Worm (Caenorhabditis elegans) whole organism, L2 larva: ENCODE data around the gene prx-14.

Experiments
- C34F6.9 ChIP-seq: fragments of 150-350 bp; optimal IDR thresholded peaks from 2 replicates; lab custom pipeline; 2014; ENCODE audit warnings: missing biosample characterization, missing genetic modification characterization
- F13H6.1 ChIP-seq: sonication (generic microtip); optimal IDR thresholded peaks from 2 replicates; lab custom pipeline; 2016; ENCODE audit warnings: missing genetic modification characterization, missing compliant biosample characterization
- R02D3.7 ChIP-seq: fragments of 150-350 bp; optimal IDR thresholded peaks from 2 replicates; lab custom pipeline; 2014; ENCODE audit warnings: missing biosample characterization, missing genetic modification characterization
- Y55F3AM.14 ChIP-seq: fragments of 200-800 bp; sonication (Bioruptor generic); optimal IDR thresholded peaks from 2 replicates; lab custom pipeline; 2018; ENCODE audit warnings: mild to moderate bottlenecking, missing genetic modification characterization, missing compliant biosample characterization
- ZK546.5 ChIP-seq: sonication (generic microtip); optimal IDR thresholded peaks from 2 replicates; lab custom pipeline; 2017; ENCODE audit warnings: missing biosample characterization, missing genetic modification characterization
- alr-1 ChIP-seq: fragments of 150-350 bp; optimal IDR thresholded peaks from 2 replicates; lab custom pipeline; 2014; ENCODE audit warnings: missing biosample characterization, missing genetic modification characterization
- aly-2 ChIP-seq: fragments of 150-350 bp; optimal IDR thresholded peaks from 2 replicates; lab custom pipeline; 2014; ENCODE audit warnings: missing biosample characterization, missing genetic modification characterization
- ama-1 ChIP-seq: fragments of 150-350 bp; optimal IDR thresholded peaks from 2 replicates; lab custom pipeline; 2018; ENCODE audit warnings: inconsistent platforms
- blmp-1 ChIP-seq: sonication (generic microtip); optimal IDR thresholded peaks from 2 replicates; lab custom pipeline; 2017; ENCODE audit warnings: missing genetic modification characterization, mild to moderate bottlenecking, missing compliant biosample characterization, antibody characterized with exemption, moderate library complexity; ENCODE audit not compliant: insufficient read depth
- ceh-16 ChIP-seq: fragments of 150-350 bp; optimal IDR thresholded peaks from 2 replicates; lab custom pipeline; 2014; ENCODE audit warnings: missing biosample characterization, missing genetic modification characterization
- ceh-82 ChIP-seq: fragments of 150-350 bp; optimal IDR thresholded peaks from 2 replicates; lab custom pipeline; 2014; ENCODE audit warnings: missing biosample characterization, missing genetic modification characterization
- crh-2 ChIP-seq: sonication (generic microtip); optimal IDR thresholded peaks from 2 replicates; lab custom pipeline; 2017; ENCODE audit warnings: missing biosample characterization, missing genetic modification characterization
- dmd-4 ChIP-seq: sonication (generic microtip); optimal IDR thresholded peaks from 2 replicates; lab custom pipeline; 2017; ENCODE audit warnings: missing biosample characterization, missing genetic modification characterization
- egl-27 ChIP-seq: sonication (generic microtip); optimal IDR thresholded peaks from 3 replicates; lab custom pipeline; 2017; ENCODE audit warnings: missing biosample characterization, missing genetic modification reagents, missing genetic modification characterization
- elt-3 ChIP-seq: sonication (generic microtip); optimal IDR thresholded peaks from 2 replicates; lab custom pipeline; 2017; ENCODE audit warnings: missing biosample characterization, missing genetic modification characterization
- fos-1 ChIP-seq: fragments of 150-350 bp; optimal IDR thresholded peaks from 2 replicates; lab custom pipeline; 2014; ENCODE audit warnings: missing biosample characterization, missing genetic modification characterization
- gmeb-1 ChIP-seq: fragments of 150-350 bp; optimal IDR thresholded peaks from 2 replicates; lab custom pipeline; 2014; ENCODE audit warnings: missing biosample characterization, missing genetic modification characterization
- lin-11 ChIP-seq: fragments of 150-350 bp; sonication (generic microtip); optimal IDR thresholded peaks from 2 replicates; lab custom pipeline; 2014; ENCODE audit warnings: missing biosample characterization, missing genetic modification characterization, inconsistent platforms, mixed read lengths
- lin-13 ChIP-seq: fragments of 150-350 bp; optimal IDR thresholded peaks from 2 replicates; lab custom pipeline; 2014; ENCODE audit warnings: missing biosample characterization, missing genetic modification reagents, missing genetic modification characterization
- lin-39 ChIP-seq: fragments of 150-350 bp; optimal IDR thresholded peaks from 2 replicates; lab custom pipeline; 2014; ENCODE audit warnings: missing biosample characterization, missing genetic modification reagents, missing genetic modification characterization
- lsy-2 ChIP-seq, 2 experiments: fragments of 150-350 bp in 1 of 2; sonication (generic microtip) in 1 of 2; optimal IDR thresholded peaks; 2 replicates each; lab custom pipeline; 2014 to 2017; ENCODE audit warnings: missing biosample characterization in 2 of 2, missing genetic modification characterization in 2 of 2
- mab-5 ChIP-seq: fragments of 150-350 bp; optimal IDR thresholded peaks from 2 replicates; lab custom pipeline; 2014; ENCODE audit warnings: missing biosample characterization, missing genetic modification characterization
- mbf-1 ChIP-seq: sonication (generic microtip); optimal IDR thresholded peaks from 2 replicates; lab custom pipeline; 2017; ENCODE audit warnings: missing biosample characterization, missing genetic modification characterization
- mdl-1 ChIP-seq, 2 experiments: fragments of 150-350 bp in 1 of 2; sonication (generic microtip) in 1 of 2; optimal IDR thresholded peaks; 2 replicates each; lab custom pipeline; 2017; ENCODE audit warnings: missing biosample characterization in 2 of 2, missing genetic modification characterization in 2 of 2
- nhr-10 ChIP-seq: sonication (generic microtip); optimal IDR thresholded peaks from 2 replicates; lab custom pipeline; 2017; ENCODE audit warnings: missing biosample characterization, missing genetic modification characterization
- nhr-11 ChIP-seq: fragments of 150-350 bp; optimal IDR thresholded peaks from 2 replicates; lab custom pipeline; 2014; ENCODE audit warnings: missing biosample characterization, missing genetic modification characterization
- nhr-12 ChIP-seq: fragments of 150-350 bp; optimal IDR thresholded peaks from 2 replicates; lab custom pipeline; 2014; ENCODE audit warnings: missing biosample characterization, missing genetic modification characterization
- nhr-129 ChIP-seq: fragments of 150-350 bp; optimal IDR thresholded peaks from 2 replicates; lab custom pipeline; 2014; ENCODE audit warnings: missing biosample characterization, missing genetic modification characterization
- nhr-21 ChIP-seq: fragments of 150-350 bp; optimal IDR thresholded peaks from 2 replicates; lab custom pipeline; 2014; ENCODE audit warnings: missing biosample characterization, missing genetic modification characterization
- nhr-23 ChIP-seq: fragments of 150-350 bp; optimal IDR thresholded peaks from 2 replicates; lab custom pipeline; 2014; ENCODE audit warnings: missing biosample characterization, missing genetic modification reagents, missing genetic modification characterization
- nhr-25 ChIP-seq: fragments of 150-350 bp; sonication (generic microtip); optimal IDR thresholded peaks from 3 replicates; lab custom pipeline; 2014; ENCODE audit warnings: missing biosample characterization, missing genetic modification characterization
- nhr-6 ChIP-seq: fragments of 150-350 bp; optimal IDR thresholded peaks from 2 replicates; lab custom pipeline; 2014; ENCODE audit warnings: missing biosample characterization, missing genetic modification characterization
- nhr-77 ChIP-seq: fragments of 150-350 bp; optimal IDR thresholded peaks from 2 replicates; lab custom pipeline; 2014; ENCODE audit warnings: missing biosample characterization, missing genetic modification characterization
- sem-4 ChIP-seq: fragments of 150-350 bp; optimal IDR thresholded peaks from 2 replicates; lab custom pipeline; 2014; ENCODE audit warnings: missing biosample characterization, missing genetic modification reagents, missing genetic modification characterization
- skn-1 ChIP-seq: sonication (generic microtip); optimal IDR thresholded peaks from 2 replicates; lab custom pipeline; 2017; ENCODE audit warnings: missing biosample characterization, missing genetic modification characterization
- sma-3 ChIP-seq: sonication (generic microtip); optimal IDR thresholded peaks from 2 replicates; lab custom pipeline; 2016; ENCODE audit warnings: missing genetic modification reagents, missing genetic modification characterization, missing compliant biosample characterization
- snpc-4 ChIP-seq: fragments of 150-350 bp; optimal IDR thresholded peaks from 2 replicates; lab custom pipeline; 2014; ENCODE audit warnings: missing biosample characterization, missing genetic modification characterization
- unc-39 ChIP-seq: fragments of 150-350 bp; optimal IDR thresholded peaks from 2 replicates; lab custom pipeline; 2014; ENCODE audit warnings: missing biosample characterization, missing genetic modification characterization
- unc-55 ChIP-seq: fragments of 150-350 bp; sonication (generic microtip); optimal IDR thresholded peaks from 3 replicates; lab custom pipeline; 2014; ENCODE audit warnings: missing biosample characterization, missing genetic modification reagents, missing genetic modification characterization
- unc-62 ChIP-seq: fragments of 150-350 bp; optimal IDR thresholded peaks from 2 replicates; lab custom pipeline; 2014; ENCODE audit warnings: missing biosample characterization, missing genetic modification reagents, missing genetic modification characterization
- zag-1 ChIP-seq: fragments of 150-350 bp; optimal IDR thresholded peaks from 2 replicates; lab custom pipeline; 2014; ENCODE audit warnings: missing biosample characterization, missing genetic modification characterization
- ztf-1 ChIP-seq: fragments of 200-800 bp; sonication (Bioruptor generic); conservative IDR thresholded peaks from 2 replicates; pipeline ENCODE4 v1.3.6; 2022; ENCODE audit warnings: missing genetic modification characterization, missing compliant biosample characterization
- ztf-11 ChIP-seq: sonication (generic microtip); optimal IDR thresholded peaks from 2 replicates; lab custom pipeline; 2017; ENCODE audit warnings: missing biosample characterization, missing genetic modification characterization
- ztf-4 ChIP-seq: fragments of 150-350 bp; optimal IDR thresholded peaks from 2 replicates; lab custom pipeline; 2014; ENCODE audit warnings: missing biosample characterization, missing genetic modification characterization

Gene prx-14

ce11 chrIV:11183013-11183412, at the start of gene prx-14:
Gene prx-14 (plus strand): TSS chrIV:11183132.
- TF ChIP-seq fos-1 (tag; lab: Kevin White, UChicago) (peak; percentile 30), egl-27 (no peak)

DNA sequence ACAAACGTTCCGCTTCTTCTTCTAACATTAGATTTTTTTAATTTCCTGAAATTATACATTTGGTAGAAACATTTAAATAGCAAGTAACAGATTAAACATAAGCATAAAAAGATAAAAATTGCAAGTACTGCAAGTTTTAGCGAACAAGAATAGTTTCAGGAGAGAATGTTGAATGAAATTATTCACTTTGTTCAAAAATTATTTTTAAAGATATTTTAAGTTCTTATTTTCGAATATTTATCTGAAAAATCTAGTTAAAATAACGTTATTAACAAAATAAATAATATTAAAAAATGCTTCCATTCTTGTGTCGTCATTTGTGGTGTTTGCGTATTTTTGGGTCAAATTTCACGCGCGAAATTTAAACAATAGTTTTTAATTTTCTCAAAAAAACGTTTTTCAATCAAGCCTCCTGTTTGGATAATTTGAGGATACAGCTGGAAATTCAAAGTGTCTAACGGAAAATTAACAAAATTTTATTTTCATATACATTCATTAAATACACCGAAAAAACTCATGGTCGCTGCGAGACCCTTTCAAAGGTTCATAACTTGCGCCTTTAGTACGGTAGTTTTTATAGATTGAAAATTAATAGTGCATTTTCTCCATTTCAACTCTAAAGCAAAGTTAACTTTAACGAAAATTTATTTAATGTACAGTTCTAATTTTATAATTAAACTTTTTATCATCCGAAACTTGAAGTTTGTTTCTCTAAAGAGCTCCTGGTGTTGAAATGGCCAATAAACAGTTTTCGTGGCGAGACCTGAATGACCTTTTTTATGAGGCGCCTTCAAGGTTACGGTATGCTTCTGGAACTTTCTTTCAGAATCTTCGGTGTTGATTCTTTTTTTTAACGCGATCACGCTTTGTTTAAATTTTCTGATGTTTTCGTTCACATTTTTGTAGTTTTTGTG, 40.4 kb upstream of the prx-14 start, which contains the start of gene skih-2:
TSS of gene skih-2 (minus strand) at position 51 of the 914 bp plus-strand sequence.
- TF ChIP-seq egl-27 (no peak), nhr-77 (tag; lab: Kevin White, UChicago) (no peak), lsy-2 (tag; optimal IDR thresholded peaks at IDR 0.05; lab: Kevin White, UChicago) (peak; percentile 14 to 80), fos-1 (tag; lab: Kevin White, UChicago) (no peak), nhr-21 (tag; lab: Kevin White, UChicago) (no peak), sma-3 (no peak), unc-62 (no peak), nhr-10 (tag; lab: Kevin White, UChicago) (no peak), aly-2 (no peak), Y55F3AM.14 (GFP tag; lab: Kevin White, UChicago) (no peak), elt-3 (no peak), sem-4 (tag; lab: Kevin White, UChicago) (no peak), C34F6.9 (tag; lab: Kevin White, UChicago) (peak; percentile 79), nhr-23 (tag; lab: Kevin White, UChicago) (no peak), mab-5 (tag; lab: Kevin White, UChicago) (no peak), ztf-11 (tag; lab: Kevin White, UChicago) (no peak), gmeb-1 (tag; lab: Kevin White, UChicago) (peak; percentile 92), nhr-12 (tag; lab: Kevin White, UChicago) (no peak), blmp-1 (tag; lab: Kevin White, UChicago) (no peak), skn-1 (no peak), nhr-25 (peak; percentile 5), alr-1 (tag; lab: Kevin White, UChicago) (no peak), nhr-6 (tag; lab: Kevin White, UChicago) (no peak), mbf-1 (tag; lab: Kevin White, UChicago) (no peak), snpc-4 (tag; lab: Kevin White, UChicago) (no peak), ama-1 (lab: Kevin White, UChicago) (no peak), ztf-1 (GFP tag; lab: Robert Waterston, UW) (no peak), F13H6.1 (tag; lab: Kevin White, UChicago) (no peak), ZK546.5 (tag; lab: Kevin White, UChicago) (no peak), ceh-82 (tag; lab: Kevin White, UChicago) (no peak), mdl-1 (tag; optimal IDR thresholded peaks at IDR 0.05; lab: Kevin White, UChicago) (no peak), lin-11 (no peak), nhr-11 (tag; lab: Kevin White, UChicago) (no peak), lin-39 (no peak), unc-39 (tag; lab: Kevin White, UChicago) (no peak), R02D3.7 (tag; lab: Kevin White, UChicago) (no peak), crh-2 (peak; percentile 6), nhr-129 (tag; lab: Kevin White, UChicago) (no peak), lin-13 (GFP tag; lab: Kevin White, UChicago) (peak; percentile 29), dmd-4 (tag; lab: Kevin White, UChicago) (no peak), unc-55 (peak; percentile 78)

ce11 chrIV:11143228-11143444, 39.8 kb upstream of the prx-14 start, which contains the start of gene F01G4.4:
Gene F01G4.4 (plus strand): TSS chrIV:11143345.
- TF ChIP-seq blmp-1 (tag; lab: Kevin White, UChicago) = no peak
- TF ChIP-seq nhr-129 (tag; lab: Kevin White, UChicago) = no peak
- TF ChIP-seq ceh-16 (tag; lab: Kevin White, UChicago) = no peak
- TF ChIP-seq sem-4 (tag; lab: Kevin White, UChicago) = no peak
- no peak for TF ChIP-seq nhr-12 (tag; lab: Kevin White, UChicago)
- no peak for TF ChIP-seq ZK546.5 (tag; lab: Kevin White, UChicago)
- TF ChIP-seq aly-2 = no peak
- no peak for TF ChIP-seq zag-1 (tag; lab: Kevin White, UChicago)
- no peak for TF ChIP-seq alr-1 (tag; lab: Kevin White, UChicago)
- TF ChIP-seq ztf-4 (tag; lab: Kevin White, UChicago) = no peak
- TF ChIP-seq skn-1 = no peak
- TF ChIP-seq nhr-21 (tag; lab: Kevin White, UChicago) = no peak
- no peak for TF ChIP-seq lin-13 (GFP tag; lab: Kevin White, UChicago)
- TF ChIP-seq sma-3 = no peak
